Fruit fly (Drosophila melanogaster) whole organism, prepupa: Measurements from ENCODE around the gene Hex-t2.

ENCODE experiments used
- Blimp-1 ChIP-seq: fragments of 200-800 bp; sonication (Bioruptor generic); optimal IDR thresholded peaks from 3 replicates; lab custom pipeline; 2017; ENCODE audit warnings: missing biosample characterization, missing genetic modification characterization, mild to moderate bottlenecking, moderate library complexity, missing genetic modification reagents
- CG11294 ChIP-seq: fragments of 200-800 bp; sonication (Bioruptor generic); IDR thresholded peaks from 2 replicates; pipeline ENCODE4 v1.3.6; 2022; ENCODE audit warnings: missing biosample characterization, missing genetic modification characterization
- CG1621 ChIP-seq: fragments of 200-800 bp; sonication (Bioruptor generic); optimal IDR thresholded peaks from 3 replicates; lab custom pipeline; 2018; ENCODE audit warnings: missing biosample characterization, mild to moderate bottlenecking, missing genetic modification characterization
- CG32006 ChIP-seq: fragments of 200-800 bp; sonication (Bioruptor generic); optimal IDR thresholded peaks from 3 replicates; lab custom pipeline; 2017; ENCODE audit warnings: missing biosample characterization, mild to moderate bottlenecking, missing genetic modification characterization
- CG6163 ChIP-seq: fragments of 200-800 bp; sonication (Bioruptor generic); IDR thresholded peaks from 3 replicates; pipeline ENCODE4 v1.3.6; 2022; ENCODE audit warnings: missing biosample characterization, missing genetic modification characterization
- CG6276 ChIP-seq: fragments of 200-800 bp; sonication (Bioruptor generic); optimal IDR thresholded peaks from 2 replicates; lab custom pipeline; 2017; ENCODE audit warnings: missing biosample characterization, mild to moderate bottlenecking, missing genetic modification characterization
- CG6792 ChIP-seq: fragments of 200-800 bp; sonication (Bioruptor generic); optimal IDR thresholded peaks from 3 replicates; lab custom pipeline; 2016; ENCODE audit warnings: missing biosample characterization, missing genetic modification characterization
- CG6808 ChIP-seq: fragments of 200-800 bp; sonication (Bioruptor generic); optimal IDR thresholded peaks from 3 replicates; lab custom pipeline; 2017; ENCODE audit warnings: missing biosample characterization, missing genetic modification characterization, mild to moderate bottlenecking, moderate library complexity, missing genetic modification reagents
- CG8119 ChIP-seq: fragments of 200-800 bp; sonication (Bioruptor generic); IDR thresholded peaks from 3 replicates; pipeline ENCODE4 v1.3.6; 2022; ENCODE audit warnings: missing biosample characterization, missing genetic modification characterization
- Eip75B ChIP-seq: fragments of 200-800 bp; sonication (Bioruptor generic); optimal IDR thresholded peaks from 3 replicates; lab custom pipeline; 2016; ENCODE audit warnings: missing biosample characterization, missing genetic modification characterization
- Eip93F ChIP-seq: fragments of 200-800 bp; sonication (Bioruptor generic); optimal IDR thresholded peaks from 2 replicates; lab custom pipeline; 2016; ENCODE audit warnings: missing biosample characterization, mild to moderate bottlenecking, missing genetic modification characterization
- Hr39 ChIP-seq: fragments of 200-800 bp; sonication (Bioruptor generic); optimal IDR thresholded peaks from 2 replicates; lab custom pipeline; 2016; ENCODE audit warnings: missing biosample characterization, missing genetic modification characterization
- cyc ChIP-seq: fragments of 200-800 bp; sonication (Bioruptor generic); optimal IDR thresholded peaks from 3 replicates; lab custom pipeline; 2016; ENCODE audit warnings: missing biosample characterization, missing genetic modification characterization
- dac ChIP-seq: fragments of 200-800 bp; sonication (Bioruptor generic); optimal IDR thresholded peaks from 2 replicates; lab custom pipeline; 2017; ENCODE audit warnings: missing biosample characterization, mild to moderate bottlenecking, missing genetic modification characterization
- esn ChIP-seq: fragments of 200-800 bp; sonication (Bioruptor generic); optimal IDR thresholded peaks from 2 replicates; lab custom pipeline; 2016; ENCODE audit warnings: missing biosample characterization, mild to moderate bottlenecking, missing genetic modification characterization, moderate library complexity
- pdm3 ChIP-seq: fragments of 200-800 bp; sonication (Bioruptor generic); optimal IDR thresholded peaks from 3 replicates; lab custom pipeline; 2016; ENCODE audit warnings: missing biosample characterization, missing genetic modification characterization
- spab ChIP-seq: fragments of 200-800 bp; sonication (Bioruptor generic); optimal IDR thresholded peaks from 2 replicates; lab custom pipeline; 2017; ENCODE audit warnings: missing biosample characterization, mild to moderate bottlenecking, missing genetic modification characterization, missing genetic modification reagents
- topi ChIP-seq: fragments of 200-800 bp; sonication (Bioruptor generic); optimal IDR thresholded peaks from 3 replicates; lab custom pipeline; 2016; ENCODE audit warnings: missing biosample characterization, missing genetic modification characterization
- vri ChIP-seq: fragments of 200-800 bp; sonication (Bioruptor generic); optimal IDR thresholded peaks from 3 replicates; lab custom pipeline; 2016; ENCODE audit warnings: missing biosample characterization, mild to moderate bottlenecking, missing genetic modification characterization

The Hex-t2 gene

dm6 chr3R:26500355-26500754 is 49.9 kb downstream of the Hex-t2 start (continued):
- TF ChIP-seq CG6276 (peak; percentile 64), pdm3 (GFP tag; lab: Kevin White, UChicago) (peak; percentile 58), Eip93F (no peak), Eip75B (GFP tag; lab: Kevin White, UChicago) (peak; percentile 38), CG11294 (GFP tag; lab: Robert Waterston, UW) (peak; percentile 56; the same call in 1 of the 2 replicates), Blimp-1 (GFP tag; lab: Kevin White, UChicago) (no peak), topi (GFP tag; lab: Kevin White, UChicago) (no peak), CG1621 (tag; lab: Kevin White, UChicago) (peak; percentile 43), CG32006 (GFP tag; lab: Kevin White, UChicago) (peak; percentile 78), CG6163 (GFP tag; lab: Robert Waterston, UW) (peak; percentile 74), vri (GFP tag; lab: Kevin White, UChicago) (no peak), dac (GFP tag; lab: Kevin White, UChicago) (peak; percentile 44), Hr39 (peak; percentile 1), CG6792 (GFP tag; lab: Kevin White, UChicago) (no peak), CG6808 (GFP tag; lab: Kevin White, UChicago) (peak; percentile 18), esn (GFP tag; lab: Kevin White, UChicago) (no peak), CG8119 (GFP tag; lab: Robert Waterston, UW) (peak; percentile 73), cyc (GFP tag; lab: Kevin White, UChicago) (no peak), spab (GFP tag; lab: Kevin White, UChicago) (peak; percentile 41)
